Worm (Caenorhabditis elegans): Measurements from ENCODE around the gene cyp-31A5.

- TF ChIP-seq nhr-28 (tag; optimal IDR thresholded peaks at IDR 0.05) (no peak), sptf-1 (tag; optimal IDR thresholded peaks at IDR 0.05) (no peak), nhr-237 (tag; optimal IDR thresholded peaks at IDR 0.05) (peak; percentile 27), lsy-2 (tag; optimal IDR thresholded peaks at IDR 0.05) (no peak), ztf-11 (tag; optimal IDR thresholded peaks at IDR 0.05) (no peak), nhr-76 (tag; optimal IDR thresholded peaks at IDR 0.05) (no peak), ces-1 (GFP tag; optimal IDR thresholded peaks at IDR 0.05) (peak; percentile 57), snpc-4 (tag; optimal IDR thresholded peaks at IDR 0.05) (no peak)
Measured at ce11 chrIV:13395255-13395654, 5.8 kb upstream of the cyp-31A5 start.
